Fruit fly (Drosophila melanogaster): Measurements from ENCODE around the gene CG45064.

The CG45064 gene

dm6 chrX:14839739-14840347, 42.5 kb downstream of the CG45064 start (continued):
- TF ChIP-seq CG1792 (GFP tag; optimal IDR thresholded peaks at IDR 0.05): no peak
- no peak for TF ChIP-seq aop (GFP tag; IDR thresholded peaks at IDR 0.05)
- no peak for TF ChIP-seq CG5953 (GFP tag; IDR thresholded peaks at IDR 0.05)
- TF ChIP-seq H2.0 (GFP tag; IDR thresholded peaks at IDR 0.05): peak; percentile 29; the same call in 1 of the 2 replicates
- TF ChIP-seq CG9932 (GFP tag; IDR thresholded peaks at IDR 0.05): peak; percentile 71
- peak; percentile 6 for TF ChIP-seq Usf (GFP tag; optimal IDR thresholded peaks at IDR 0.05)
- TF ChIP-seq CG11456 (GFP tag; IDR thresholded peaks at IDR 0.05): peak; percentile 62; the same call in 1 of the 3 replicates
- TF ChIP-seq Tbp (GFP tag; optimal IDR thresholded peaks at IDR 0.05): no peak
- no peak for TF ChIP-seq twi (tag; optimal IDR thresholded peaks at IDR 0.05)
- no peak for TF ChIP-seq br (optimal IDR thresholded peaks at IDR 0.05)
- TF ChIP-seq CG43689 (GFP tag; IDR thresholded peaks at IDR 0.05): no peak
- TF ChIP-seq bigmax (GFP tag; optimal IDR thresholded peaks at IDR 0.05): no peak
- 0 out of 3 replicates have a peak, but pooled peaks have one; percentile 17 for TF ChIP-seq otp (GFP tag; IDR thresholded peaks at IDR 0.05)
- TF ChIP-seq vvl (GFP tag; IDR thresholded peaks at IDR 0.05): peak; percentile 80
- peak; percentile 37 for TF ChIP-seq CG13624 (GFP tag; optimal IDR thresholded peaks at IDR 0.05)
- 0 out of 2 replicates have a peak, but pooled peaks have one; percentile 37 for TF ChIP-seq CG42726 (GFP tag; IDR thresholded peaks at IDR 0.05; ENCODE audit: partially characterized antibody)
- no peak for TF ChIP-seq CG30020 (tag; optimal IDR thresholded peaks at IDR 0.05)
- TF ChIP-seq CG11085 (GFP tag; IDR thresholded peaks at IDR 0.05): 0 out of 2 replicates have a peak, but pooled peaks have one; percentile 24
- no peak for TF ChIP-seq nerfin-2 (GFP tag; IDR thresholded peaks at IDR 0.05; ENCODE audit: partially characterized antibody)
- TF ChIP-seq row (GFP tag; IDR thresholded peaks at IDR 0.05): peak; percentile 67
- TF ChIP-seq CG3281 (GFP tag; optimal IDR thresholded peaks at IDR 0.05): peak; percentile 58
- TF ChIP-seq CG17328 (GFP tag; IDR thresholded peaks at IDR 0.05): peak; percentile 66
- peak; percentile 83 to 94 for TF ChIP-seq insv (GFP tag; optimal IDR thresholded peaks at IDR 0.05)
- peak; percentile 71 for TF ChIP-seq lab (GFP tag; optimal IDR thresholded peaks at IDR 0.05)
- 0 out of 2 replicates have a peak, but pooled peaks have one; percentile 53 for TF ChIP-seq CG16779 (GFP tag; IDR thresholded peaks at IDR 0.05)
- TF ChIP-seq CG4282 (GFP tag; optimal IDR thresholded peaks at IDR 0.05): peak; percentile 47
- TF ChIP-seq CG12299 (tag; optimal IDR thresholded peaks at IDR 0.05): peak; percentile 7
- TF ChIP-seq B-H2 (GFP tag; optimal IDR thresholded peaks at IDR 0.05): no peak
- no peak for TF ChIP-seq nmo (GFP tag; optimal IDR thresholded peaks at IDR 0.05)
- peak; percentile 57 for TF ChIP-seq CG8924 (tag; optimal IDR thresholded peaks at IDR 0.05)
- no peak for TF ChIP-seq Ets97D (GFP tag; optimal IDR thresholded peaks at IDR 0.05)
- no peak for TF ChIP-seq CG17186 (GFP tag; optimal IDR thresholded peaks at IDR 0.05)
- no peak for TF ChIP-seq CG34224 (GFP tag; IDR thresholded peaks at IDR 0.05; ENCODE audit: partially characterized antibody)
- TF ChIP-seq CG13775 (GFP tag; optimal IDR thresholded peaks at IDR 0.05): peak; percentile 26
- peak; percentile 4 for TF ChIP-seq CG12219 (GFP tag; optimal IDR thresholded peaks at IDR 0.05)
- TF ChIP-seq HLH4C (GFP tag; IDR thresholded peaks at IDR 0.05; ENCODE audit: partially characterized antibody): no peak
- no peak for TF ChIP-seq gfzf (GFP tag; optimal IDR thresholded peaks at IDR 0.05)
- no peak for TF ChIP-seq CG7928 (GFP tag; optimal IDR thresholded peaks at IDR 0.05)
- no peak for TF ChIP-seq dm (GFP tag; optimal IDR thresholded peaks at IDR 0.05)
- TF ChIP-seq Hand (GFP tag; optimal IDR thresholded peaks at IDR 0.05): peak; percentile 15
- no peak for TF ChIP-seq CG7963 (GFP tag; IDR thresholded peaks at IDR 0.05; ENCODE audit: partially characterized antibody)
- TF ChIP-seq CG8281 (tag; optimal IDR thresholded peaks at IDR 0.05): no peak
- TF ChIP-seq chif (GFP tag; optimal IDR thresholded peaks at IDR 0.05): no peak
- TF ChIP-seq Opbp (GFP tag; IDR thresholded peaks at IDR 0.05; ENCODE audit: partially characterized antibody): no peak
- no peak for TF ChIP-seq h (optimal IDR thresholded peaks at IDR 0.05)
- peak; percentile 53 for TF ChIP-seq Hsf (GFP tag; optimal IDR thresholded peaks at IDR 0.05)
- TF ChIP-seq Gsc (GFP tag; IDR thresholded peaks at IDR 0.05): no peak
- peak; percentile 14 for TF ChIP-seq Hr3 (GFP tag; optimal IDR thresholded peaks at IDR 0.05)
- TF ChIP-seq lbe (GFP tag; optimal IDR thresholded peaks at IDR 0.05): no peak
- no peak for TF ChIP-seq usp (GFP tag; optimal IDR thresholded peaks at IDR 0.05)
- no peak for TF ChIP-seq CG10321 (GFP tag; IDR thresholded peaks at IDR 0.05)
